Worm (Caenorhabditis elegans): Measurements from ENCODE around the gene C06E1.7.

ce11 chrIII:8560836-8561235, 32.7 kb downstream of the C06E1.7 start, which contains the start of gene acdh-6:
- TF ChIP-seq egl-27 (tag; optimal IDR thresholded peaks at IDR 0.05): no peak
- TF ChIP-seq ama-1 (optimal IDR thresholded peaks at IDR 0.05): no peak
- no peak for TF ChIP-seq nhr-25 (tag; optimal IDR thresholded peaks at IDR 0.05; ENCODE audit: borderline replicate concordance, insufficient read depth)
- TF ChIP-seq snpc-1.2 (GFP tag; IDR thresholded peaks at IDR 0.05): no peak
- no peak for TF ChIP-seq lir-3 (tag; optimal IDR thresholded peaks at IDR 0.05)
- TF ChIP-seq snpc-4 (tag; optimal IDR thresholded peaks at IDR 0.05): no peak
- no peak for TF ChIP-seq nhr-237 (tag; optimal IDR thresholded peaks at IDR 0.05)

Measured in whole organism, L4 larva.